Fruit fly (Drosophila melanogaster): Measurements from ENCODE around the gene Teh4.

Teh4 gene

DNA sequence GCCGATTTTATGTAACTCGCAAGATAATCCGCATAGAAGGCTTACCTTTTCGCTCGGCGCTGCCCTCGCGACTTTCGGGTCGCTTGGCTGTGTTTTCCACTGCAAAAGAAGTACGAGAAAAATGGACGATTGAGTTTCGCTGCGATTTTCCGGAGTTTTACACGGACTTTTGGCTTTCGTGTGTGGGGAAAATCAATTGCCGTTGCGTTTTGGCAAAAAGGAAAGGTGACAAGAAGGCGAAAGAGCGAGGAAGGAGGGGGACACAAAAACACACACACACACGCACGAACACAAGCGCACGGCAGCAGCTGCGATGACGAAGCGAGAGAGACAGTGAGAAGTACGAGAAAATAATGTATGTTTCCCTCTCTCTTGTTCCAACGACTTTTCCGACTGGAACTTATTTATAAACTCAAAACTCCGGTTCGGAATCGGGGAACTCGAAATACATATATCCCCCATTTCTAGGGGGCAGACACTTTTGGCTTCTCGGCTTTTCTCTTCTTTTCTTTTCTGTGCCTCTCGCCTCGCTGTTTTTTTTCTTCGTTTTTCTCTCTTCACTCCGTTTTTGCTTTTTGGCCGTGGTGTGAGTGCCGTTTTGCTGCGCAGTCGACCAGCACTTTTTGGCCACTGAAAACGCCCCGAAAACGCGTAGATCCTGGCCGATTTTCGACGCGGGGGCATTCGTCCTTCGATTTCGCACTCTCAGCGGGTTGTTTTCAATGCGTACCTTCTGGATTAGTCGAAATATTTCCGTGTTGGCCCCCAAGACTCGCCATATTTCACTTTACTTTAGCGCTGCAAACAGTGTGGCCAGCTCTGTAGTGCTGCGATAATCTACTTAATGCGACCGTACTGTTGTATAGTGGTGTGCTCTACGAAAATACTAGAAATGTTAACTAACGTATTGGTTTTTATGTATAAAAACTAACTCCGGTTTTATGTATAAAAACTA, 44.1 kb downstream of the Teh4 start, which contains the start of gene ens (continued):
- TF ChIP-seq CG10565 (GFP tag; optimal IDR thresholded peaks at IDR 0.05) = no peak
- no peak for TF ChIP-seq CG11695 (GFP tag; IDR thresholded peaks at IDR 0.05)
- TF ChIP-seq hbn (GFP tag; IDR thresholded peaks at IDR 0.05; ENCODE audit: partially characterized antibody) = no peak
- no peak for TF ChIP-seq CG6813 (GFP tag; optimal IDR thresholded peaks at IDR 0.05)
- TF ChIP-seq sisA (GFP tag; IDR thresholded peaks at IDR 0.05) = no peak
- TF ChIP-seq Dref (GFP tag; IDR thresholded peaks at IDR 0.05) = peak; percentile 35; the same call in 1 of the 2 replicates
- TF ChIP-seq CG8924 (tag; optimal IDR thresholded peaks at IDR 0.05) = no peak
- TF ChIP-seq CG10274 (GFP tag; optimal IDR thresholded peaks at IDR 0.05) = no peak
- peak; percentile 15 for TF ChIP-seq ewg (GFP tag; optimal IDR thresholded peaks at IDR 0.05)
- no peak for TF ChIP-seq CG14860 (GFP tag; IDR thresholded peaks at IDR 0.05; ENCODE audit: partially characterized antibody)
- TF ChIP-seq CG11247 (GFP tag; IDR thresholded peaks at IDR 0.05) = no peak
- no peak for TF ChIP-seq jing (GFP tag; optimal IDR thresholded peaks at IDR 0.05)
- TF ChIP-seq Adf1 (GFP tag; IDR thresholded peaks at IDR 0.05) = peak; percentile 21; the same call in 1 of the 2 replicates
- TF ChIP-seq Xbp1 (GFP tag; optimal IDR thresholded peaks at IDR 0.05) = no peak
- no peak for TF ChIP-seq CG42726 (GFP tag; IDR thresholded peaks at IDR 0.05; ENCODE audit: partially characterized antibody)
- no peak for TF ChIP-seq gem (tag; optimal IDR thresholded peaks at IDR 0.05)
- TF ChIP-seq tap (tag; optimal IDR thresholded peaks at IDR 0.05) = no peak
- TF ChIP-seq wek (GFP tag; optimal IDR thresholded peaks at IDR 0.05) = no peak
- TF ChIP-seq CG34376 (GFP tag; optimal IDR thresholded peaks at IDR 0.05) = peak; percentile 21
- no peak for TF ChIP-seq inv (GFP tag; IDR thresholded peaks at IDR 0.05; ENCODE audit: partially characterized antibody)
- TF ChIP-seq vnd (GFP tag; IDR thresholded peaks at IDR 0.05; ENCODE audit: partially characterized antibody) = no peak
- no peak for TF ChIP-seq lilli (GFP tag; optimal IDR thresholded peaks at IDR 0.05)
- no peak for TF ChIP-seq CG7839 (tag; optimal IDR thresholded peaks at IDR 0.05)
- TF ChIP-seq btn (GFP tag; optimal IDR thresholded peaks at IDR 0.05) = no peak
- no peak for TF ChIP-seq Hand (GFP tag; optimal IDR thresholded peaks at IDR 0.05)
- peak; percentile 78 for TF ChIP-seq YL-1 (GFP tag; optimal IDR thresholded peaks at IDR 0.05)
- no peak for TF ChIP-seq CG31388 (GFP tag; optimal IDR thresholded peaks at IDR 0.05)
- no peak for TF ChIP-seq CG2889 (GFP tag; IDR thresholded peaks at IDR 0.05)
- no peak for TF ChIP-seq ato (GFP tag; IDR thresholded peaks at IDR 0.05; ENCODE audit: partially characterized antibody)
- TF ChIP-seq CG4730 (GFP tag; IDR thresholded peaks at IDR 0.05) = no peak
- peak; percentile 7 for TF ChIP-seq CG33213 (GFP tag; optimal IDR thresholded peaks at IDR 0.05)
- no peak for TF ChIP-seq CG8281 (tag; optimal IDR thresholded peaks at IDR 0.05)
- TF ChIP-seq CG18599 (GFP tag; optimal IDR thresholded peaks at IDR 0.05) = no peak
- TF ChIP-seq pan (optimal IDR thresholded peaks at IDR 0.05) = no peak
- TF ChIP-seq pan (GFP tag; optimal IDR thresholded peaks at IDR 0.05 in 1 of 2, IDR thresholded peaks at IDR 0.05 in 1 of 2) = no peak
- TF ChIP-seq sna (GFP tag; IDR thresholded peaks at IDR 0.05; ENCODE audit: partially characterized antibody) = no peak
- TF ChIP-seq trh (GFP tag; optimal IDR thresholded peaks at IDR 0.05) = no peak
- no peak for TF ChIP-seq CG18764 (GFP tag; optimal IDR thresholded peaks at IDR 0.05)
- no peak for TF ChIP-seq CG6854 (GFP tag; optimal IDR thresholded peaks at IDR 0.05)
- TF ChIP-seq E2f2 (GFP tag; IDR thresholded peaks at IDR 0.05) = peak; percentile 42; the same call in 1 of the 2 replicates
- no peak for TF ChIP-seq CG7745 (tag; optimal IDR thresholded peaks at IDR 0.05)
- TF ChIP-seq CG8290 (GFP tag; optimal IDR thresholded peaks at IDR 0.05) = no peak
- no peak for TF ChIP-seq CG8290 (tag; optimal IDR thresholded peaks at IDR 0.05)
- TF ChIP-seq CG4707 (GFP tag; optimal IDR thresholded peaks at IDR 0.05) = no peak
- TF ChIP-seq CG4404 (GFP tag; IDR thresholded peaks at IDR 0.05) = no peak
- no peak for TF ChIP-seq lab (GFP tag; optimal IDR thresholded peaks at IDR 0.05)
- TF ChIP-seq CG10543 (GFP tag; optimal IDR thresholded peaks at IDR 0.05) = peak; percentile 37
- no peak for TF ChIP-seq CG1529 (GFP tag; optimal IDR thresholded peaks at IDR 0.05)

All from whole organism, embryonic.